Worm (Caenorhabditis elegans): ENCODE data around the gene K07H8.7.
A peak's percentile ranks its signal among the peaks of the same experiment; 100 is the strongest.

Gene K07H8.7

ce11 chrIV:8266024-8266949, 6.5 kb upstream of the K07H8.7 start:
- TF ChIP-seq nhr-28 (tag; optimal IDR thresholded peaks at IDR 0.05): no peak
- no peak for TF ChIP-seq ets-5 (GFP tag; IDR thresholded peaks at IDR 0.05)
- no peak for TF ChIP-seq fkh-4 (tag; optimal IDR thresholded peaks at IDR 0.05; ENCODE audit: borderline replicate concordance)
- TF ChIP-seq irx-1 (tag; optimal IDR thresholded peaks at IDR 0.05): no peak
- no peak for TF ChIP-seq ceh-82 (tag; optimal IDR thresholded peaks at IDR 0.05)
- no peak for TF ChIP-seq ztf-4 (tag; optimal IDR thresholded peaks at IDR 0.05)
- no peak for TF ChIP-seq fkh-8 (tag; optimal IDR thresholded peaks at IDR 0.05)
- no peak for TF ChIP-seq pax-3 (tag; optimal IDR thresholded peaks at IDR 0.05)
- no peak for TF ChIP-seq nhr-84 (tag; optimal IDR thresholded peaks at IDR 0.05)
- TF ChIP-seq grh-1 (GFP tag; IDR thresholded peaks at IDR 0.05): no peak
- no peak for TF ChIP-seq efl-3 (GFP tag; optimal IDR thresholded peaks at IDR 0.05)
- TF ChIP-seq aha-1 (tag; optimal IDR thresholded peaks at IDR 0.05): no peak
- no peak for TF ChIP-seq mab-9 (GFP tag; IDR thresholded peaks at IDR 0.05)
- TF ChIP-seq nhr-11 (tag; optimal IDR thresholded peaks at IDR 0.05): no peak
- TF ChIP-seq lin-39 (tag; optimal IDR thresholded peaks at IDR 0.05): no peak

ce11 chrIV:8262671-8263070, 2.9 kb upstream of the K07H8.7 start:
- no peak for TF ChIP-seq fkh-4 (tag; optimal IDR thresholded peaks at IDR 0.05; ENCODE audit: borderline replicate concordance)

- TF ChIP-seq unc-130 (tag; optimal IDR thresholded peaks at IDR 0.05) (no peak), tbx-2 (tag; optimal IDR thresholded peaks at IDR 0.05) (no peak), ceh-82 (tag; optimal IDR thresholded peaks at IDR 0.05) (no peak), fkh-4 (tag; optimal IDR thresholded peaks at IDR 0.05; ENCODE audit: borderline replicate concordance) (no peak), pax-3 (tag; optimal IDR thresholded peaks at IDR 0.05) (no peak), ces-1 (GFP tag; optimal IDR thresholded peaks at IDR 0.05) (no peak), lin-14 (GFP tag; optimal IDR thresholded peaks at IDR 0.05) (no peak), nhr-84 (tag; optimal IDR thresholded peaks at IDR 0.05) (no peak), swsn-7 (tag; optimal IDR thresholded peaks at IDR 0.05) (no peak), nhr-237 (tag; optimal IDR thresholded peaks at IDR 0.05) (no peak), ets-5 (GFP tag; IDR thresholded peaks at IDR 0.05) (no peak), Y116A8C.19 (tag; optimal IDR thresholded peaks at IDR 0.05; ENCODE audit: borderline replicate concordance) (no peak), ama-1 (optimal IDR thresholded peaks at IDR 0.05) (no peak), unc-86 (tag; optimal IDR thresholded peaks at IDR 0.05) (no peak), tlp-1 (tag; optimal IDR thresholded peaks at IDR 0.05) (no peak)
These were observed 1.2 kb upstream of the K07H8.7 start, which contains the start of gene vit-6 for ce11 chrIV:8260848-8261638. TSS of gene vit-6 (plus strand) at chrIV:8261157.

ce11 chrIV:8255221-8255620, 4.6 kb downstream of the K07H8.7 start:
- peak; percentile 33 for TF ChIP-seq elt-2 (tag; optimal IDR thresholded peaks at IDR 0.05)
- no peak for TF ChIP-seq zag-1 (tag; optimal IDR thresholded peaks at IDR 0.05)

- TF ChIP-seq mep-1 (tag; optimal IDR thresholded peaks at IDR 0.05): no peak
- TF ChIP-seq ztf-11 (tag; optimal IDR thresholded peaks at IDR 0.05): no peak
- TF ChIP-seq vab-15 (tag; optimal IDR thresholded peaks at IDR 0.05): no peak
- TF ChIP-seq nhr-84 (tag; optimal IDR thresholded peaks at IDR 0.05): no peak
- no peak for TF ChIP-seq alr-1 (tag; optimal IDR thresholded peaks at IDR 0.05; ENCODE audit: borderline replicate concordance)
These were observed 5.6 kb downstream of the K07H8.7 start for ce11 chrIV:8254193-8254592.
